Worm (Caenorhabditis elegans): Measurements from ENCODE around the gene oatr-1.
A peak's percentile ranks its signal among the peaks of the same experiment; 100 is the strongest.

The oatr-1 gene

ce11 chrIII:6374947-6375415 lies 21.0 kb downstream of the oatr-1 start, which contains the start of the genes rps-13 and nfx-1 (continued):
- peak in 1 of 2 experiments; percentile 34 for TF ChIP-seq let-607 (tag; optimal IDR thresholded peaks at IDR 0.05)
- TF ChIP-seq F49E8.2 (tag; optimal IDR thresholded peaks at IDR 0.05; ENCODE audit: insufficient read depth), result peak; percentile 44
- TF ChIP-seq ztf-25 (GFP tag; IDR thresholded peaks at IDR 0.05), result no peak
- peak; percentile 87 for TF ChIP-seq lsl-1 (GFP tag; optimal IDR thresholded peaks at IDR 0.05)
- TF ChIP-seq snpc-1.3 (tag; optimal IDR thresholded peaks at IDR 0.05; ENCODE audit: insufficient read depth), result peak; percentile 69
- TF ChIP-seq lin-54 (GFP tag; optimal IDR thresholded peaks at IDR 0.05), result peak; percentile 41
- TF ChIP-seq lin-35 (GFP tag; optimal IDR thresholded peaks at IDR 0.05), result peak in 1 of 3 experiments; percentile 50
- no peak for TF ChIP-seq ama-1 (optimal IDR thresholded peaks at IDR 0.05)
- TF ChIP-seq ama-1 (GFP tag; optimal IDR thresholded peaks at IDR 0.05), result peak in 1 of 2 experiments; percentile 24
- TF ChIP-seq C17E4.6 (GFP tag; IDR thresholded peaks at IDR 0.05), result 0 out of 2 replicates have a peak, but pooled peaks have one; percentile 11
- TF ChIP-seq B0336.3 (GFP tag; IDR thresholded peaks at IDR 0.05), result no peak
- peak; percentile 69; the same call in 1 of the 2 replicates for TF ChIP-seq nfyb-1 (GFP tag; IDR thresholded peaks at IDR 0.05)
- TF ChIP-seq xnd-1 (tag; optimal IDR thresholded peaks at IDR 0.05), result peak; percentile 2
- TF ChIP-seq dpl-1 (GFP tag; optimal IDR thresholded peaks at IDR 0.05), result peak; percentile 32
- no peak for TF ChIP-seq ets-4 (GFP tag; optimal IDR thresholded peaks at IDR 0.05)
- peak; percentile 24 for TF ChIP-seq ztf-18 (tag; optimal IDR thresholded peaks at IDR 0.05)
- TF ChIP-seq rec-8 (tag; optimal IDR thresholded peaks at IDR 0.05), result no peak
- peak; percentile 45 for TF ChIP-seq lin-40 (tag; optimal IDR thresholded peaks at IDR 0.05)
- peak; percentile 44 for TF ChIP-seq efl-1 (GFP tag; optimal IDR thresholded peaks at IDR 0.05)
- no peak for TF ChIP-seq hlh-12 (tag; optimal IDR thresholded peaks at IDR 0.05)

- TF ChIP-seq F10E7.11 (tag; optimal IDR thresholded peaks at IDR 0.05) (no peak), hmg-1.2 (GFP tag; IDR thresholded peaks at IDR 0.05) (peak; percentile 48), hlh-12 (tag; optimal IDR thresholded peaks at IDR 0.05) (no peak), Y53F4B.3 (GFP tag; IDR thresholded peaks at IDR 0.05) (no peak), pha-4 (tag; optimal IDR thresholded peaks at IDR 0.05) (no peak), B0035.1 (tag; optimal IDR thresholded peaks at IDR 0.05) (no peak), B0019.2 (GFP tag; conservative IDR thresholded peaks at IDR 0.05) (no peak), F22D6.2 (tag; optimal IDR thresholded peaks at IDR 0.05) (no peak), dpl-1 (GFP tag; optimal IDR thresholded peaks at IDR 0.05) (no peak), nhr-179 (tag; optimal IDR thresholded peaks at IDR 0.05) (no peak), let-607 (tag; optimal IDR thresholded peaks at IDR 0.05) (peak in 1 of 2 experiments; percentile 39), lag-1 (GFP tag; IDR thresholded peaks at IDR 0.05) (no peak), ztf-6 (GFP tag; IDR thresholded peaks at IDR 0.05) (no peak), ztf-26 (tag; optimal IDR thresholded peaks at IDR 0.05) (no peak), Y53G8AR.9 (GFP tag; conservative IDR thresholded peaks at IDR 0.05) (peak; percentile 86), K11D2.4 (GFP tag; IDR thresholded peaks at IDR 0.05) (0 out of 2 replicates have a peak, but pooled peaks have one; percentile 36), athp-1 (tag; optimal IDR thresholded peaks at IDR 0.05) (peak; percentile 76), lin-54 (GFP tag; optimal IDR thresholded peaks at IDR 0.05) (peak; percentile 73), gei-17 (GFP tag; optimal IDR thresholded peaks at IDR 0.05) (no peak), rcor-1 (GFP tag; IDR thresholded peaks at IDR 0.05) (peak; percentile 53; the same call in 1 of the 2 replicates), ztf-25 (GFP tag; IDR thresholded peaks at IDR 0.05) (no peak), T07F8.4 (tag; optimal IDR thresholded peaks at IDR 0.05) (peak; percentile 51), nhr-120 (GFP tag; IDR thresholded peaks at IDR 0.05) (0 out of 2 replicates have a peak, but pooled peaks have one; percentile 51), sptf-2 (GFP tag; optimal IDR thresholded peaks at IDR 0.05) (peak; percentile 49), xnd-1 (tag; optimal IDR thresholded peaks at IDR 0.05) (peak; percentile 29), egl-44 (GFP tag; IDR thresholded peaks at IDR 0.05) (peak; percentile 15), Y95B8A.8 (GFP tag; IDR thresholded peaks at IDR 0.05) (peak; percentile 56; the same call in 1 of the 2 replicates), ceh-58 (GFP tag; IDR thresholded peaks at IDR 0.05) (no peak), unc-130 (GFP tag; optimal IDR thresholded peaks at IDR 0.05) (peak; percentile 82), dpff-1 (tag; optimal IDR thresholded peaks at IDR 0.05) (no peak), attf-3 (GFP tag; conservative IDR thresholded peaks at IDR 0.05) (0 out of 2 replicates have a peak, but pooled peaks have one; percentile 18), unc-62 (GFP tag; optimal IDR thresholded peaks at IDR 0.05) (no peak)
These were observed 22.0 kb downstream of the oatr-1 start for ce11 chrIII:6373850-6374474.
